Fruit fly (Drosophila melanogaster) whole organism, embryonic: ENCODE results near the gene IntS9.

ENCODE experiments used
- CG10267 ChIP-seq: fragments of 200-800 bp; sonication (Bioruptor generic); optimal IDR thresholded peaks from 2 replicates; lab custom pipeline; 2018; ENCODE audit warnings: missing biosample characterization, mild to moderate bottlenecking, missing genetic modification characterization, moderate library complexity
- CG10321 ChIP-seq: fragments of 200-800 bp; sonication (Bioruptor generic); IDR thresholded peaks from 2 replicates; pipeline ENCODE4 v1.3.6; 2022; ENCODE audit warnings: missing biosample characterization, missing genetic modification characterization
- CG12104 ChIP-seq: fragments of 200-800 bp; sonication (Bioruptor generic); optimal IDR thresholded peaks from 3 replicates; lab custom pipeline; 2016; ENCODE audit warnings: missing biosample characterization, missing genetic modification characterization
- CG12769 ChIP-seq: fragments of 200-800 bp; sonication (Bioruptor generic); optimal IDR thresholded peaks from 2 replicates; lab custom pipeline; 2019; ENCODE audit warnings: missing biosample characterization, mild to moderate bottlenecking, missing genetic modification characterization, moderate library complexity
- CG13123 ChIP-seq: fragments of 200-800 bp; sonication (Bioruptor generic); optimal IDR thresholded peaks from 2 replicates; lab custom pipeline; 2016; ENCODE audit warnings: missing biosample characterization, missing genetic modification characterization
- CG14050 ChIP-seq: fragments of 200-800 bp; sonication (Bioruptor generic); IDR thresholded peaks from 3 replicates; pipeline ENCODE4 v1.3.6; 2022; ENCODE audit warnings: missing biosample characterization, missing genetic modification characterization
- CG15073 ChIP-seq: fragments of 200-800 bp; sonication (Bioruptor generic); optimal IDR thresholded peaks from 2 replicates; lab custom pipeline; 2016; ENCODE audit warnings: missing biosample characterization, missing genetic modification characterization
- CG17568 ChIP-seq: fragments of 200-800 bp; sonication (Bioruptor generic); optimal IDR thresholded peaks from 2 replicates; lab custom pipeline; 2018; ENCODE audit warnings: missing biosample characterization, mild to moderate bottlenecking, missing genetic modification characterization, moderate library complexity
- CG2678 ChIP-seq: fragments of 200-800 bp; sonication (Bioruptor generic); optimal IDR thresholded peaks from 3 replicates; lab custom pipeline; 2019; ENCODE audit warnings: missing biosample characterization, mild to moderate bottlenecking, missing genetic modification characterization, moderate library complexity
- CG30431 ChIP-seq: fragments of 200-800 bp; sonication (Bioruptor generic); optimal IDR thresholded peaks from 2 replicates; lab custom pipeline; 2017; ENCODE audit warnings: missing biosample characterization, missing genetic modification characterization
- CG31224 ChIP-seq: fragments of 200-800 bp; sonication (Bioruptor generic); IDR thresholded peaks from 2 replicates; pipeline ENCODE4 v1.3.6; 2022; ENCODE audit warnings: missing biosample characterization, missing genetic modification characterization
- CG3163 ChIP-seq: fragments of 200-800 bp; sonication (Bioruptor generic); optimal IDR thresholded peaks from 3 replicates; lab custom pipeline; 2016; ENCODE audit warnings: missing biosample characterization, missing genetic modification characterization
- CG34422 ChIP-seq: fragments of 200-800 bp; sonication (Bioruptor generic); IDR thresholded peaks from 3 replicates; pipeline ENCODE4 v1.3.6; 2022; ENCODE audit warnings: missing biosample characterization, missing genetic modification characterization
- CG6689 ChIP-seq: fragments of 200-800 bp; sonication (Bioruptor generic); IDR thresholded peaks from 2 replicates; pipeline ENCODE4 v1.3.6; 2022; ENCODE audit warnings: missing biosample characterization, missing genetic modification characterization
- CG7786 ChIP-seq: fragments of 200-800 bp; sonication (Bioruptor generic); optimal IDR thresholded peaks from 2 replicates; lab custom pipeline; 2016; ENCODE audit warnings: missing biosample characterization, missing genetic modification characterization
- CG8089 ChIP-seq: fragments of 200-800 bp; sonication (Bioruptor generic); optimal IDR thresholded peaks from 3 replicates; lab custom pipeline; 2016; ENCODE audit warnings: missing biosample characterization, missing genetic modification characterization
- CG8359 ChIP-seq: fragments of 200-800 bp; sonication (Bioruptor generic); optimal IDR thresholded peaks from 2 replicates; lab custom pipeline; 2017; ENCODE audit warnings: missing biosample characterization, mild to moderate bottlenecking, missing genetic modification characterization, borderline replicate concordance
- CG8765 ChIP-seq: fragments of 200-800 bp; sonication (Bioruptor generic); IDR thresholded peaks from 2 replicates; pipeline ENCODE4 v1.3.6; 2022; ENCODE audit warnings: missing biosample characterization, missing genetic modification characterization
- D ChIP-seq, 2 experiments: fragments of 200-800 bp in 1 of 2; fragments of >200 bp in 1 of 2; sonication (Bioruptor generic) in 1 of 2; optimal IDR thresholded peaks; 2 replicates in 1 of 2; 3 replicates in 1 of 2; lab custom pipeline; 2017; ENCODE audit warnings: mild to moderate bottlenecking in 1 of 2, missing biosample characterization in 1 of 2, missing genetic modification characterization in 1 of 2, missing genetic modification reagents in 1 of 2
- Doc3 ChIP-seq: fragments of 200-800 bp; sonication (Bioruptor generic); IDR thresholded peaks from 3 replicates; pipeline ENCODE4 v1.3.6; 2022; ENCODE audit warnings: missing biosample characterization, missing genetic modification characterization; ENCODE audit not compliant: partially characterized antibody
- E2f1 ChIP-seq: fragments of 200-800 bp; sonication (Bioruptor generic); IDR thresholded peaks from 2 replicates; pipeline ENCODE4 v1.3.6; 2022; ENCODE audit warnings: missing biosample characterization, missing genetic modification characterization
- Eip74EF ChIP-seq, 2 experiments: fragments of 200-800 bp in 1 of 2; fragments of >200 bp in 1 of 2; sonication (Bioruptor generic) in 1 of 2; optimal IDR thresholded peaks; 2 replicates each; lab custom pipeline; 2017 to 2019; ENCODE audit warnings: missing biosample characterization in 2 of 2, missing genetic modification characterization in 2 of 2, mild to moderate bottlenecking in 1 of 2, moderate library complexity in 1 of 2
- HmgZ ChIP-seq: fragments of 200-800 bp; sonication (Bioruptor generic); optimal IDR thresholded peaks from 2 replicates; lab custom pipeline; 2018; ENCODE audit warnings: missing biosample characterization, mild to moderate bottlenecking, missing genetic modification characterization
- Hsf ChIP-seq: fragments of 200-800 bp; sonication (Bioruptor generic); optimal IDR thresholded peaks from 3 replicates; lab custom pipeline; 2016; ENCODE audit warnings: missing biosample characterization, missing genetic modification characterization
- Mrtf ChIP-seq: fragments of 200-800 bp; sonication (Bioruptor generic); IDR thresholded peaks from 3 replicates; pipeline ENCODE4 v1.3.6; 2022; ENCODE audit warnings: missing biosample characterization, missing genetic modification characterization
- NFAT ChIP-seq: fragments of 200-800 bp; sonication (Bioruptor generic); IDR thresholded peaks from 2 replicates; pipeline ENCODE4 v1.3.6; 2022; ENCODE audit warnings: missing biosample characterization, missing genetic modification characterization
- NfI ChIP-seq: fragments of 200-800 bp; sonication (Bioruptor generic); optimal IDR thresholded peaks from 3 replicates; lab custom pipeline; 2018; ENCODE audit warnings: missing biosample characterization, mild to moderate bottlenecking, missing genetic modification characterization, moderate library complexity
- Opbp ChIP-seq: fragments of 200-800 bp; sonication (Bioruptor generic); IDR thresholded peaks from 3 replicates; pipeline ENCODE4 v1.3.6; 2022; ENCODE audit warnings: missing biosample characterization, missing genetic modification characterization; ENCODE audit not compliant: partially characterized antibody
- ato ChIP-seq: fragments of 200-800 bp; sonication (Bioruptor generic); IDR thresholded peaks from 2 replicates; pipeline ENCODE4 v1.3.6; 2022; ENCODE audit warnings: missing biosample characterization, missing genetic modification characterization; ENCODE audit not compliant: partially characterized antibody
- bab2 ChIP-seq: fragments of 200-800 bp; sonication (Bioruptor generic); optimal IDR thresholded peaks from 2 replicates; lab custom pipeline; 2016; ENCODE audit warnings: missing biosample characterization, missing genetic modification characterization
- bsh ChIP-seq, 2 experiments: fragments of 200-800 bp; sonication (Bioruptor generic); optimal IDR thresholded peaks; 2 replicates each; lab custom pipeline; 2017 to 2018; ENCODE audit warnings: mild to moderate bottlenecking in 2 of 2, missing biosample characterization in 2 of 2, missing genetic modification characterization in 2 of 2, moderate library complexity in 1 of 2
- cad ChIP-seq: fragments of >200 bp; optimal IDR thresholded peaks from 2 replicates; lab custom pipeline; 2017; ENCODE audit warnings: missing biosample characterization, missing genetic modification characterization
- chn ChIP-seq: fragments of 200-800 bp; sonication (Bioruptor generic); optimal IDR thresholded peaks from 2 replicates; lab custom pipeline; 2016; ENCODE audit warnings: missing biosample characterization, missing genetic modification characterization
- dmrt11E ChIP-seq: fragments of 200-800 bp; sonication (Bioruptor generic); optimal IDR thresholded peaks from 3 replicates; lab custom pipeline; 2018; ENCODE audit warnings: missing biosample characterization, mild to moderate bottlenecking, missing genetic modification characterization, moderate library complexity
- ewg ChIP-seq: fragments of 200-800 bp; sonication (Bioruptor generic); optimal IDR thresholded peaks from 3 replicates; lab custom pipeline; 2017; ENCODE audit warnings: mild to moderate bottlenecking, missing biosample characterization, missing genetic modification reagents, missing genetic modification characterization
- insv ChIP-seq, 2 experiments: fragments of 200-800 bp; sonication (Bioruptor generic); optimal IDR thresholded peaks; 3 replicates each; lab custom pipeline; 2016 to 2018; ENCODE audit warnings: missing biosample characterization in 2 of 2, missing genetic modification characterization in 2 of 2
- jumu ChIP-seq: fragments of 200-800 bp; sonication (Bioruptor generic); optimal IDR thresholded peaks from 3 replicates; lab custom pipeline; 2016; ENCODE audit warnings: missing biosample characterization, missing genetic modification characterization
- p53 ChIP-seq: fragments of 200-800 bp; sonication (Bioruptor generic); optimal IDR thresholded peaks from 2 replicates; lab custom pipeline; 2016; ENCODE audit warnings: missing biosample characterization, missing genetic modification characterization
- prd ChIP-seq, 3 experiments: fragments of >200 bp in 2 of 3; fragments of 200-800 bp in 1 of 3; sonication (Bioruptor generic) in 1 of 3; optimal IDR thresholded peaks in 2 of 3; IDR thresholded peaks in 1 of 3; 2 replicates in 2 of 3; 3 replicates in 1 of 3; pipeline versions ENCODE4 v1.3.6 to Lab custom; 2017 to 2022; ENCODE audit warnings: missing biosample characterization in 1 of 3, missing genetic modification characterization in 1 of 3
- run ChIP-seq: fragments of 200-800 bp; sonication (Bioruptor generic); optimal IDR thresholded peaks from 3 replicates; lab custom pipeline; 2018; ENCODE audit warnings: missing biosample characterization, mild to moderate bottlenecking, missing genetic modification characterization
- seq ChIP-seq: fragments of 200-800 bp; sonication (Bioruptor generic); IDR thresholded peaks from 2 replicates; pipeline ENCODE4 v1.3.6; 2022; ENCODE audit warnings: missing biosample characterization, missing genetic modification characterization
- sisA ChIP-seq: fragments of 200-800 bp; sonication (Bioruptor generic); IDR thresholded peaks from 2 replicates; pipeline ENCODE4 v1.3.6; 2022; ENCODE audit warnings: missing biosample characterization, missing genetic modification characterization
- slp2 ChIP-seq: fragments of 200-800 bp; sonication (Bioruptor generic); optimal IDR thresholded peaks from 2 replicates; lab custom pipeline; 2016; ENCODE audit warnings: missing biosample characterization, missing genetic modification characterization
- stwl ChIP-seq: fragments of 200-800 bp; sonication (Bioruptor generic); optimal IDR thresholded peaks from 3 replicates; lab custom pipeline; 2018; ENCODE audit warnings: missing biosample characterization, mild to moderate bottlenecking, missing genetic modification characterization, moderate library complexity
- sug ChIP-seq: fragments of 200-800 bp; optimal IDR thresholded peaks from 2 replicates; lab custom pipeline; 2019; ENCODE audit warnings: missing biosample characterization, mild to moderate bottlenecking, missing genetic modification characterization, moderate library complexity
- tna ChIP-seq: fragments of 200-800 bp; sonication (Bioruptor generic); IDR thresholded peaks from 2 replicates; pipeline ENCODE4 v1.3.6; 2022; ENCODE audit warnings: missing biosample characterization, missing genetic modification characterization; ENCODE audit not compliant: partially characterized antibody
- unpg ChIP-seq: fragments of 200-800 bp; sonication (Bioruptor generic); optimal IDR thresholded peaks from 3 replicates; lab custom pipeline; 2018; ENCODE audit warnings: missing biosample characterization, mild to moderate bottlenecking, missing genetic modification characterization, moderate library complexity
- z ChIP-seq: fragments of 200-800 bp; sonication (Bioruptor generic); IDR thresholded peaks from 3 replicates; pipeline ENCODE4 v1.3.6; 2022; ENCODE audit warnings: missing biosample characterization, missing genetic modification characterization
- zen2 ChIP-seq: fragments of 200-800 bp; sonication (Bioruptor generic); IDR thresholded peaks from 3 replicates; pipeline ENCODE4 v1.3.6; 2022; ENCODE audit warnings: missing biosample characterization, missing genetic modification characterization; ENCODE audit not compliant: partially characterized antibody

Gene IntS9

DNA sequence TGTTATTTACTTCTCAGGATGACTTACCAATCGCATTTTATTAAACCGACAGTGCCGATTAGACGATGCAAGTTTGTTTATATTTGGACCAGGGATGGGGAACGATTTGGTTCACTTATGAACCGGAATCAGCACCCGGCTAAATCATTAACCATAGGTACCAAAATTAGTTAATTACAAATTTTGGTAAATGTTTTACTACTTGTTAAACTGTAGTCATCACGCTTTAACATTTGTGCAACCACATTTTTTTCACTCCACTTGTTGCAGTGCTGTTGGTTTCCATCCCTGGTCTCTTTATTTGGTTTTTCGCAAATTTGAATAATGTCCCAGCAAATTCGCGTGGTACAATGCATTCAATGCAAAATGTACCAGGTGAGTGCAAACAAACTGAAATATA is at the start of gene IntS9, which contains the start of gene CG43295 (continued):
- TF ChIP-seq Doc3 (no peak; the same call in 2 of the 3 replicates), NFAT (GFP tag; lab: Robert Waterston, UW) (peak; percentile 77), Hsf (GFP tag; lab: Kevin White, UChicago) (peak; percentile 91), CG8359 (GFP tag; lab: Kevin White, UChicago) (peak; percentile 47), D (optimal IDR thresholded peaks at IDR 0.05; lab: Kevin White, UChicago) (no peak), D (GFP tag; optimal IDR thresholded peaks at IDR 0.05; lab: Kevin White, UChicago) (peak; percentile 62), p53 (GFP tag; lab: Kevin White, UChicago) (no peak), Opbp (no peak), HmgZ (tag; lab: Kevin White, UChicago) (peak; percentile 74), Eip74EF (GFP tag; optimal IDR thresholded peaks at IDR 0.05; lab: Kevin White, UChicago) (no peak), CG10267 (peak; percentile 70), sisA (GFP tag; lab: Robert Waterston, UW) (peak; percentile 86), NfI (GFP tag; lab: Kevin White, UChicago) (peak; percentile 77), bab2 (GFP tag; lab: Kevin White, UChicago) (peak; percentile 86), dmrt11E (tag; lab: Kevin White, UChicago) (peak; percentile 82), CG34422 (GFP tag; lab: Robert Waterston, UW) (peak; percentile 92), zen2 (GFP tag; lab: Robert Waterston, UW) (no peak), CG3163 (GFP tag; lab: Kevin White, UChicago) (peak; percentile 73), CG30431 (GFP tag; lab: Kevin White, UChicago) (peak; percentile 75), CG31224 (GFP tag; lab: Robert Waterston, UW) (peak; percentile 60), prd (optimal IDR thresholded peaks at IDR 0.05; lab: Kevin White, UChicago) (no peak), prd (GFP tag; IDR thresholded peaks at IDR 0.05; lab: Robert Waterston, UW) (peak; percentile 93), Mrtf (peak; percentile 61; the same call in 2 of the 3 replicates), CG7786 (GFP tag; lab: Kevin White, UChicago) (peak; percentile 85), CG8765 (GFP tag; lab: Robert Waterston, UW) (peak; percentile 75), CG2678 (tag; lab: Kevin White, UChicago) (no peak), jumu (GFP tag; lab: Kevin White, UChicago) (peak; percentile 89), CG10321 (peak; percentile 64), E2f1 (GFP tag; lab: Robert Waterston, UW) (peak; percentile 82), tna (GFP tag; lab: Robert Waterston, UW) (no peak), CG8089 (GFP tag; lab: Kevin White, UChicago) (peak; percentile 84), chn (peak; percentile 90), seq (GFP tag; lab: Robert Waterston, UW) (peak; percentile 79), bsh (GFP tag; optimal IDR thresholded peaks at IDR 0.05; lab: Kevin White, UChicago) (peak in 1 of 2 experiments; percentile 88), CG6689 (GFP tag; lab: Robert Waterston, UW) (peak; percentile 88), unpg (GFP tag; lab: Kevin White, UChicago) (no peak), CG12104 (peak; percentile 44), sug (tag; lab: Kevin White, UChicago) (no peak), CG13123 (GFP tag; lab: Kevin White, UChicago) (peak; percentile 82), cad (GFP tag; lab: Kevin White, UChicago) (no peak), CG17568 (GFP tag; lab: Kevin White, UChicago) (no peak), run (no peak), stwl (tag; lab: Kevin White, UChicago) (peak; percentile 56), ewg (peak; percentile 63), CG15073 (GFP tag; lab: Kevin White, UChicago) (peak; percentile 42), insv (GFP tag; optimal IDR thresholded peaks at IDR 0.05; lab: Kevin White, UChicago) (no peak), z (GFP tag; lab: Robert Waterston, UW) (no peak), CG12769 (no peak), CG14050 (GFP tag; lab: Robert Waterston, UW) (peak; percentile 79), ato (GFP tag; lab: Robert Waterston, UW) (no peak), slp2 (peak; percentile 81)
